Fruit fly (Drosophila melanogaster): ENCODE data around the gene Sol1.

Gene Sol1

DNA sequence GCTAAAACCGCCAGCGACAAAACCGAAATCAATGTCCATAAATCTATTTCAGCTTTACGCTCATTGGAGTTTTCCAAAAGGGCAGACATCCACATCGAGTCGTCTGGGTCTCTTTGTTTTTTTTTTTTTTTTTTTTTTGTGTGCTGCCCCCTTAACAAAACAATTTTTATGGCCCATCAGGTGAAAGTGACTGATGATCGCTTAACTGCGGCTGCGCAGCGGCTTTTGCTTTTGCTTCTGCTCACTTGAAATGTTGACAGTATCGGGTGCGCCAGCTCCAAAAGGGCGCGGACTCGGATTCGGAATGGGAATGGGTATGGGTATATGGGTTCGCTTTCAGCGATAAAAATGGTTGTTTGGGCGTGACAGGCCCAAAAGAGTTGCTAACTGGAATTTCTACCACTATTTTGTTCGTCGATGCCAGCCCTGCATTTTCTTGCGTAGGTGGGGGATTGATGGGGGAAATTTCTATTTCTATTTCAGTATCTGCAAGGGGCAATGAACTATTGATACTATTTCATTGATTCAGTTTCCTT lies 24.0 kb upstream of the Sol1 start:
- TF ChIP-seq Hr96 (GFP tag; optimal IDR thresholded peaks at IDR 0.05) (no peak), CG5204 (GFP tag; optimal IDR thresholded peaks at IDR 0.05) (no peak), CG14711 (tag; optimal IDR thresholded peaks at IDR 0.05) (no peak), CG11617 (GFP tag; optimal IDR thresholded peaks at IDR 0.05) (no peak), Crg-1 (GFP tag; optimal IDR thresholded peaks at IDR 0.05) (no peak), Clk (GFP tag; optimal IDR thresholded peaks at IDR 0.05) (no peak), CG7101 (tag; optimal IDR thresholded peaks at IDR 0.05) (no peak), Mnt (GFP tag; optimal IDR thresholded peaks at IDR 0.05) (no peak), ovo (GFP tag; optimal IDR thresholded peaks at IDR 0.05) (no peak)

- TF ChIP-seq toe (GFP tag; optimal IDR thresholded peaks at IDR 0.05) (no peak), Crg-1 (GFP tag; optimal IDR thresholded peaks at IDR 0.05) (no peak), bab1 (GFP tag; optimal IDR thresholded peaks at IDR 0.05) (peak; percentile 16), kay (GFP tag; ENCODE audit: borderline replicate concordance) (no peak), CG1620 (GFP tag; optimal IDR thresholded peaks at IDR 0.05) (no peak), tj (GFP tag; optimal IDR thresholded peaks at IDR 0.05) (no peak), CG7045 (GFP tag; optimal IDR thresholded peaks at IDR 0.05) (no peak)
These were observed 22.5 kb upstream of the Sol1 start for dm6 chr3R:12363544-12363943.

- no peak for TF ChIP-seq Crg-1 (GFP tag; optimal IDR thresholded peaks at IDR 0.05)
- no peak for TF ChIP-seq toe (GFP tag; optimal IDR thresholded peaks at IDR 0.05)
These were observed 21.5 kb upstream of the Sol1 start, which contains the start of gene Tim17a1 for dm6 chr3R:12364580-12364979. TSS of gene Tim17a1 (minus strand) at chr3R:12364680.

dm6 chr3R:12365264-12365840 lies 20.7 kb upstream of the Sol1 start, which contains the start of gene GstD10:
TSS of gene GstD10 (minus strand) at chr3R:12365735.
- no peak for TF ChIP-seq bab1 (GFP tag; optimal IDR thresholded peaks at IDR 0.05)
- no peak for TF ChIP-seq Clk (GFP tag; optimal IDR thresholded peaks at IDR 0.05)
- no peak for TF ChIP-seq CG14711 (tag; optimal IDR thresholded peaks at IDR 0.05)
- no peak for TF ChIP-seq toe (GFP tag; optimal IDR thresholded peaks at IDR 0.05)
- no peak for TF ChIP-seq pad (GFP tag; optimal IDR thresholded peaks at IDR 0.05)
- TF ChIP-seq Mnt (GFP tag; optimal IDR thresholded peaks at IDR 0.05) = no peak
- TF ChIP-seq CG7045 (GFP tag; optimal IDR thresholded peaks at IDR 0.05) = no peak
- TF ChIP-seq CG11617 (GFP tag; optimal IDR thresholded peaks at IDR 0.05) = no peak
- TF ChIP-seq CG7101 (tag; optimal IDR thresholded peaks at IDR 0.05) = no peak
- TF ChIP-seq Crg-1 (GFP tag; optimal IDR thresholded peaks at IDR 0.05) = no peak
- no peak for TF ChIP-seq cnc (optimal IDR thresholded peaks at IDR 0.05)
- no peak for TF ChIP-seq CG12768 (GFP tag; optimal IDR thresholded peaks at IDR 0.05)
- no peak for TF ChIP-seq cic (GFP tag; optimal IDR thresholded peaks at IDR 0.05)

dm6 chr3R:12365887-12366286 lies 20.2 kb upstream of the Sol1 start:
- peak; percentile 26 for TF ChIP-seq cic (GFP tag; optimal IDR thresholded peaks at IDR 0.05)
- peak; percentile 8 for TF ChIP-seq kay (GFP tag; ENCODE audit: borderline replicate concordance)
- TF ChIP-seq cnc (optimal IDR thresholded peaks at IDR 0.05) = no peak

DNA sequence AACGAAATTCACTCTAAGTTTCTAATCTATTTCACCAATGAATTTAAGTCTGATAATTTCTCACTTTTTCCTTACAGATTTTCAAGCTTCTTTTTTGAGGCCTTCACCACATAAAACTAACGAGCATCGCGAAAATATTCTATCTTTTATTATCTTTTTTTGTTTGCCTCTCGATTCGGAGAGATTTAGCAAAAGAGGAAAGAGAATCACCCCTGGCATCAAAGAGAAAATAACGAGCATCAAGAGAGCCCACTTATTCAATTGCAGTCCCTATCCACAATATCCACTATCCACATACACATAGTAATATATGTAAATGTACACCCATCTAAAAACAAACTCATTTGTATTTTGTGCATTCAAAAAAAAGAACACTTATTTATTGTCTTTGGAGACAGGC lies 18.6 kb upstream of the Sol1 start, which contains the start of gene GstD9:
Gene GstD9 (minus strand): TSS at position 101 of the 400 bp plus-strand sequence.
- no peak for TF ChIP-seq CG12768 (GFP tag; optimal IDR thresholded peaks at IDR 0.05)
- TF ChIP-seq bab1 (GFP tag; optimal IDR thresholded peaks at IDR 0.05) = no peak
- no peak for TF ChIP-seq ovo (GFP tag; optimal IDR thresholded peaks at IDR 0.05)
- no peak for TF ChIP-seq CG14711 (tag; optimal IDR thresholded peaks at IDR 0.05)
- TF ChIP-seq kay (GFP tag; ENCODE audit: borderline replicate concordance) = no peak
- no peak for TF ChIP-seq Crg-1 (GFP tag; optimal IDR thresholded peaks at IDR 0.05)
- no peak for TF ChIP-seq Clk (GFP tag; optimal IDR thresholded peaks at IDR 0.05)
- no peak for TF ChIP-seq toe (GFP tag; optimal IDR thresholded peaks at IDR 0.05)

- TF ChIP-seq cic (GFP tag; optimal IDR thresholded peaks at IDR 0.05) (peak; percentile 97), CG5204 (GFP tag; optimal IDR thresholded peaks at IDR 0.05) (peak; percentile 54), CG7045 (GFP tag; optimal IDR thresholded peaks at IDR 0.05) (peak; percentile 60), Mnt (GFP tag; optimal IDR thresholded peaks at IDR 0.05) (peak; percentile 90), CG11617 (GFP tag; optimal IDR thresholded peaks at IDR 0.05) (peak; percentile 69), CG1620 (GFP tag; optimal IDR thresholded peaks at IDR 0.05) (peak; percentile 69), Clk (GFP tag; optimal IDR thresholded peaks at IDR 0.05) (peak; percentile 92), bab1 (GFP tag; optimal IDR thresholded peaks at IDR 0.05) (peak; percentile 80), CG33017 (tag; optimal IDR thresholded peaks at IDR 0.05) (peak; percentile 23), kay (GFP tag; ENCODE audit: borderline replicate concordance) (peak; percentile 97), Crg-1 (GFP tag; optimal IDR thresholded peaks at IDR 0.05) (no peak), CG12768 (GFP tag; optimal IDR thresholded peaks at IDR 0.05) (peak; percentile 92), ovo (GFP tag; optimal IDR thresholded peaks at IDR 0.05) (peak; percentile 89), cnc (optimal IDR thresholded peaks at IDR 0.05) (peak in 1 of 2 experiments; percentile 85), Hr96 (GFP tag; optimal IDR thresholded peaks at IDR 0.05) (peak; percentile 48), CG7101 (tag; optimal IDR thresholded peaks at IDR 0.05) (peak; percentile 56), tj (GFP tag; optimal IDR thresholded peaks at IDR 0.05) (peak; percentile 67), CG14711 (tag; optimal IDR thresholded peaks at IDR 0.05) (peak; percentile 13), toe (GFP tag; optimal IDR thresholded peaks at IDR 0.05) (peak; percentile 81), pad (GFP tag; optimal IDR thresholded peaks at IDR 0.05) (peak; percentile 49)
These were observed 16.8 kb upstream of the Sol1 start, which contains the start of gene GstD1 for dm6 chr3R:12369135-12369792. TSS of gene GstD1 (minus strand) at chr3R:12369268.

Measured in whole organism, adult.